Worm (Caenorhabditis elegans): Measurements from ENCODE around the gene clec-64.

The clec-64 gene

DNA sequence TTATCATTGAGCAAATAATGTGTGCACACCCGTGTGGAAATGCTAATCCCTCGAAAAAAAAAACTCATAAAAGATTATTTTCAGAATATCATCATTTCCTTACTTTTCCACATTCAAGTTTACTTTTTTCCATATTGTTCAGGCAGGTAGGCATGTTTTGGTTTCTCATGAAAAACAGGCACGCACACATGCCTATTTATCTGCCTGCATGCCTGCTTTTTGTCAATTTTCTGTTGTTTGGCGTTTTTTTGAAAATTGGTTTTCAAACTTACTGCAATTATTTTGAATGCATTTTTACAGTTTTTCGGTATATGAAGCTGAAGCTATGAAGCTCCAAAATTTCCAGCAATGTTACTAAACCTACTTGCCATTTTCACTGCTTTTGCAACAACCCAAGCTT lies at the start of gene clec-64:
Gene clec-64 (plus strand): TSS at position 301 of the 400 bp plus-strand sequence.
- TF ChIP-seq W03F9.2 (tag; optimal IDR thresholded peaks at IDR 0.05) = no peak
- TF ChIP-seq dao-5 (tag; optimal IDR thresholded peaks at IDR 0.05) = no peak
- no peak for TF ChIP-seq him-1 (tag; optimal IDR thresholded peaks at IDR 0.05)

DNA sequence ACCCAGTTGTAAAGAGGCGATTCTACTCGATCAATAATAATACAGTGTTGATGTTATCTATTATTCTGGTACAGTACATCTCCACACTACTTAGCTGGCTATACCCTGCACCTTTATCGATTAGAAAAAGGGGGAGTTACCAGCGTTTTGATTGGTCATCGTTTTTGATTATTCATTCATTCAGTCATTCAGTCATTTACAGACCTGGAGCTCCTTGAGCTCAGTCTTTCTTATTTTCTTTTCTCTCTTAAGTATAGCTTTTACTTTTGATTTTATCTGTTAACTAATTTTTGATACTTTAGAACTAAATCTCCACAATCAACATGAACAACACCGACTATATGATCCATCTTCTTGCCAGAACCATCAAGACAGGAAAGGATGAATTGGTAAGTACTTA lies 47.9 kb upstream of the clec-64 start, which contains the start of gene Y46G5A.28:
Gene Y46G5A.28 (plus strand): TSS at position 301 of the 400 bp plus-strand sequence.
- no peak for TF ChIP-seq him-1 (tag; optimal IDR thresholded peaks at IDR 0.05)
- no peak for TF ChIP-seq W03F9.2 (tag; optimal IDR thresholded peaks at IDR 0.05)
- TF ChIP-seq dao-5 (tag; optimal IDR thresholded peaks at IDR 0.05) = no peak

DNA sequence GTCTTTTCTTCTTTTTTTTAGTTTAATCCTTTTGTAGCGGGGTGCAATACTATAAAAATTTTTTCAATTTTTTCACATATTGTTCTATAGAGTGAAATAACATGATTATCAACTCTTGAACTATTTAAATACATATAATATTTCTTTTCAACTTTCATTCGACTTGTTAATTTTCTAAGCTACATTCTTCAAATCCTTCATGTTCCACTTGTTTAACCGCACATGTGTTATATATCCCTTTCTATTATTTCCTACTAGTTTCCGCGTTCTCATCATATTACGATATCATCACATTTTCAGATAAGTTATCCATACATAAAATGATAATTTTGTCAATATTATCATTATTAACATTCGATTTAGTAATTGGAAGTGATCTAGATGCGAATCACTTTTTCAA lies 42.1 kb upstream of the clec-64 start, which contains the start of gene Y46G5A.29:
Gene Y46G5A.29 (plus strand): TSS at position 301 of the 400 bp plus-strand sequence.
- TF ChIP-seq W03F9.2 (tag; optimal IDR thresholded peaks at IDR 0.05) = no peak
- TF ChIP-seq him-1 (tag; optimal IDR thresholded peaks at IDR 0.05) = no peak
- no peak for TF ChIP-seq dao-5 (tag; optimal IDR thresholded peaks at IDR 0.05)

DNA sequence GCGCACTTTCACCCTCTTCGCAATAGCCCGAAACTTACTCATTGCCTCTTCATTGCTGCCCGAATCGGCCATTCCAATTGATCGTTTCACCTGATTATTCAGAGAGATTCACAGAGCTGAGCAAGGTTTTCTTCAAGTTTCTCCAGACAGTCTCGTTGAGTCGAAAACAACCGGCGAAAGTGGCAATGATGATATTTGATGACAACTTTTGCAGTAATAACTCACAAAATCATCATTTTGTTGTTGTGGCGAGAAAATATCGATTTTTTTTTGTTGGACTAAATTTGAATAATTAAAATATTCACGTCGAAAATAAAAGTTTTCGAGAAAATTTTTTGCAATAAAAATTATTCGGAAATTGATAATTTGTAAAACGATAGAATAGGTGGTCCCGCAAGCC lies 32.4 kb upstream of the clec-64 start, which contains the start of gene snf-5:
Gene snf-5 (minus strand): TSS at position 182 of the 400 bp plus-strand sequence.
- no peak for TF ChIP-seq dao-5 (tag; optimal IDR thresholded peaks at IDR 0.05)
- no peak for TF ChIP-seq him-1 (tag; optimal IDR thresholded peaks at IDR 0.05)
- no peak for TF ChIP-seq W03F9.2 (tag; optimal IDR thresholded peaks at IDR 0.05)

DNA sequence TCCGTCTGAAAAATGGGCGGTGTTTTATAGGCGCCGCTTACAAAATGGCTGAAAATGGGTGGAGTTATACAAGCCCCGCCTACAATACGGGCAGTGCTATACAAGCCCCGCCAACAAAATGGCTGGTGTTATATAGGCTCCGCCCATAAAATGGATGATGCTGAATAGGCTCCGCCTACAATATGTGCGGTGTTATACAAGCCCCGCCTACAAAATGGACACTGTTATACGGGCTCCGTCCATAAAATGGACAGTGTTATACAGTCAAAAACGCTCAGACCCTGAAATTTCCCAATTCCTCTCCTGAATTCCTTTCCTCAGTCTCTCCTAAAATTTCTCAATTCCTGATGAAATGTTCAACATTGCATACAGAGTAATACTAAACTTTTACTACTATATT lies 32.0 kb upstream of the clec-64 start:
- TF ChIP-seq W03F9.2 (tag; optimal IDR thresholded peaks at IDR 0.05) = no peak
- no peak for TF ChIP-seq him-1 (tag; optimal IDR thresholded peaks at IDR 0.05)
- TF ChIP-seq dao-5 (tag; optimal IDR thresholded peaks at IDR 0.05) = no peak

DNA sequence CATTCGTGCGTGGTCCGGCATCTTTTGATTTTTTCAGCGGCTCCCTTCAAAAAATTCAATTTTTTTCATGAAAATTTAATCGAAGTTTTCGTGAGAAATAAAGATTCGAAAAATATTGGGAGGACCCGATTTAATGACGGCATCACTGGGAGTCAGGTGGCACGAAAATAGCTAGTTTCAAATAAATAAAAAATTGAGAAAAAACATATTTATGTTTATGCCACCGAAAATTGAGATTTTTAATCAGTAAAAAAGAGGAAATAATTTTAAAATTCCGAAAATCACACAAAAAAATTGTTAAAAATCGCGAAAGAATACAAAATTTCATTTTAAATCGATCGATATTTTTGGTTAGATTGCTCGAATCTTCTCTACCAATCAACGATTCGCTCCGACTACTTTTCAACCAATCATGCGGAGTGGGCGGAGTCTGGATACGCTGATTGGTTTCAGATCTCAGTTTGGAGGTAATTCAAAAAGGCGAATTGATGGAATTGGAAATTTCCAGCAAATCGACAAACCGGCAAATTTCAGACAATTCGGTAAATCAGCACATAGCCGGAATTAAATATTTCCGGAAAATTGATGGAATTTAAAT lies 19.9 kb upstream of the clec-64 start, which contains the start of gene gsy-1:
Gene gsy-1 (minus strand): TSS at position 51 of the 598 bp plus-strand sequence.
- no peak for TF ChIP-seq W03F9.2 (tag; optimal IDR thresholded peaks at IDR 0.05)
- TF ChIP-seq him-1 (tag; optimal IDR thresholded peaks at IDR 0.05) = no peak
- TF ChIP-seq dao-5 (tag; optimal IDR thresholded peaks at IDR 0.05) = no peak

DNA sequence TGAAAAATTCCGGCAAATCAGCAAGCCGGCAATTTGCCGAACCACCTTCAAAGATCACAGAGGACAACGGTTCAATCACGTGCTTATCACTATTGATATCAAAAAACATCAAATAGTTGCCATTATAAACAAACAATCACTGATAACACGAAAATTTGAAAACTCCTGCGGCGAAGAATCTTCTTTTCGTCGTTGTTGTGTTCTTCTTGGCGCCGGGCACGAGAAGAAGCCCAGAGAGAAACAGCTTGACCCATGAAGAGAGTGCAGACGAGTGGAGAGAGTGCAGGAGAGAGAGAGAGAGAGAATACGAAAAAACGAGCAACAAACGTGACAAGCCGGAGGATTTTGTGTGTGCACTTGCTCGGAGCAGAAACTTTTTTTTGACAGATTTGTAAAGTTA lies 19.3 kb upstream of the clec-64 start:
- TF ChIP-seq W03F9.2 (tag; optimal IDR thresholded peaks at IDR 0.05) (no peak), him-1 (tag; optimal IDR thresholded peaks at IDR 0.05) (no peak), dao-5 (tag; optimal IDR thresholded peaks at IDR 0.05) (no peak)

DNA sequence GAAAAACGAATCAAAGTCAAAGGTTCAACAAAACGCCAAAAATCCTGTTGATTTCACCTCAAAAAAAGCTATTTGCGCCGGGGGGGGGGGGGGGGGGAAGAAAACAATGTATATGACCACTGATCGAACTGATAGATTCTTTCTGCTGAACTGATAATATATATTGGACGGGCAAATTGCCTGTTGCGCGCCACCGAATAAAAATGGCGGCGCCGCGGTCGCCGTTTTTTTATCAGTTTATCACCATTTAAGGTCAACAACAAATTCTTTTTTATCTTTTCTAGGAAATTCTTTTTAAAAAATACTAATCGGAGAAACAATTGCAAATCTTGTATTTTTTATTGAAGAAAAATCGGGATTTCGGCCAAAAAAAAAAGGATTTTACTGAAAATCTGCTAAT lies 18.3 kb upstream of the clec-64 start:
- TF ChIP-seq him-1 (tag; optimal IDR thresholded peaks at IDR 0.05) (no peak), dao-5 (tag; optimal IDR thresholded peaks at IDR 0.05) (no peak), W03F9.2 (tag; optimal IDR thresholded peaks at IDR 0.05) (no peak)

DNA sequence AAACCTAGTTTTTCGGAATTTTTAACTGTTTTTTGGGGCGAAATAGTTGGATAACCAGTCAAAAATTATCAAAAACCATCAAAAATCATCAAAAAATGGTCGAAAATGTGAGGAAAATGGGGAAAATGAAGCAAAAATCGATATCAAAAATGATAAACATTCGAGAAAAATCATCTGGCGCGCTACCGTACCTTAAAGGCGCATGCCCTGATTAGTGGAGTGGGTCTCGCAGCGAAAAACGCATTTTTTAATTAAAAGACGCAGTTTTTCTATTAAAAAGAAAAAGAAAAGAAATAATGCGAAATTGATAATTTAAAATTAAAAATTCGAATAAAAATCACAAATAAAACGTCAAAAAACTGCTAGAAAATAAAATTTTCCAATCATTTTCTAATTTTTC lies 17.6 kb upstream of the clec-64 start, which contains the start of gene F35C5.1:
Gene F35C5.1 (plus strand): TSS at position 399 of the 400 bp plus-strand sequence.
- TF ChIP-seq him-1 (tag; optimal IDR thresholded peaks at IDR 0.05) (no peak), W03F9.2 (tag; optimal IDR thresholded peaks at IDR 0.05) (no peak), dao-5 (tag; optimal IDR thresholded peaks at IDR 0.05) (no peak)

DNA sequence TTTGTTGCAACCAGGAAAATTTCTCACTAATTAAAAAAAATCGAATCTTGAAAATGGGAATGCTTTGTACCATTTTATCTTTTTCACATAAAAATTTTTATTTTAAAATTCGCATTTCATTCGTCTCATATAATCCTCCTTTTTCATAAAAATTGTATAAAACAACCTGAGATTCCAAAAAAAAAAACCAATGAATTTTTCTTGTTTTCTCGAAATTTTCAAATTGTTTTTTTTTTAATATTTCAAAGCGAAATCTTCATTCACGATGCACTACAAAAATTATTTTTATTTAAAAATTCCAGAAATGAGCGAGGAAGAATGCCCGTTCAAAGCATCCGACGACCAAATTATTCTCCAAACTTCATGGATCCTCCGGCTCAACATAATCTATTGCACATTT lies 13.1 kb upstream of the clec-64 start, which contains the start of gene sra-14:
Gene sra-14 (plus strand): TSS at position 301 of the 400 bp plus-strand sequence.
- TF ChIP-seq W03F9.2 (tag; optimal IDR thresholded peaks at IDR 0.05) (no peak), dao-5 (tag; optimal IDR thresholded peaks at IDR 0.05) (no peak), him-1 (tag; optimal IDR thresholded peaks at IDR 0.05) (no peak)

DNA sequence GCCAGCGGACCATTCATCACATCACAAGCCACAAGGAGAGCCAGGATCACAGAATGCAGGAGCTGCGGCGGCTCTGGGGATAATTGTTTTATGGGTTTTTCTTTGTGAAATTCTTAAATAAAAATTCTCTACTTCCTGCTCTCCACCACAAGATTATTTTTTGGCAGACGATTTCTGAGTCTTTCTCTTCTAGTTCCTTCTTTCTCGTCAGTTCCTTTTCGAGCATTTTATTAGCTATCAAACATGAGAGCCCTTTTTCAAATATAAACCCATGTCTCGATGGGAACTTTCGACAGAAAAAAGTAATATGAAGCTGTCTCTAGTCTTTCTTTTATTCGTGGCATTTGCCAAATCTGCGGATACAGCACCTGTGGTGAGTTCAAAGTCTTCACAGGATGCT lies 9.6 kb upstream of the clec-64 start, which contains the start of gene F35C5.3:
Gene F35C5.3 (plus strand): TSS at position 301 of the 400 bp plus-strand sequence.
- TF ChIP-seq dao-5 (tag; optimal IDR thresholded peaks at IDR 0.05) (no peak), him-1 (tag; optimal IDR thresholded peaks at IDR 0.05) (no peak), W03F9.2 (tag; optimal IDR thresholded peaks at IDR 0.05) (no peak)

DNA sequence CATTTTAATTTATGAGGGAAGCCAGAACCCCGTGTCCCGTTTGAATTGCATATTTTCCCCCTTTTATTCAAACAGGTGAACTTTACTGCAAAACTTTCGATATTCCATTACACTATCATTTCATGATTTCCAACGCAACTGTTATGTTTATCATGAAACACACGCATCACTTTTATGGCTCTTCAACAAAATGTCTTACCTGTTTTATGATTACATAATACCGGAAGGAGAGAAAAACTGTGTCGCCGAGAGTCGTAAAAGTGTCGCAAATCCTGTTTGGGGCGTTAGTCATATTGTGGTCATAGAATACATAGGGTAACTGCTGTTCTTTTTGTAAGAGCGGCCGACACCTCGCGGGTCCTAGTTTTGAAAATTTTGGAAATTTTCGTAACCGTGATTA lies 5.6 kb upstream of the clec-64 start:
- TF ChIP-seq W03F9.2 (tag; optimal IDR thresholded peaks at IDR 0.05) (no peak), him-1 (tag; optimal IDR thresholded peaks at IDR 0.05) (no peak), dao-5 (tag; optimal IDR thresholded peaks at IDR 0.05) (no peak)

DNA sequence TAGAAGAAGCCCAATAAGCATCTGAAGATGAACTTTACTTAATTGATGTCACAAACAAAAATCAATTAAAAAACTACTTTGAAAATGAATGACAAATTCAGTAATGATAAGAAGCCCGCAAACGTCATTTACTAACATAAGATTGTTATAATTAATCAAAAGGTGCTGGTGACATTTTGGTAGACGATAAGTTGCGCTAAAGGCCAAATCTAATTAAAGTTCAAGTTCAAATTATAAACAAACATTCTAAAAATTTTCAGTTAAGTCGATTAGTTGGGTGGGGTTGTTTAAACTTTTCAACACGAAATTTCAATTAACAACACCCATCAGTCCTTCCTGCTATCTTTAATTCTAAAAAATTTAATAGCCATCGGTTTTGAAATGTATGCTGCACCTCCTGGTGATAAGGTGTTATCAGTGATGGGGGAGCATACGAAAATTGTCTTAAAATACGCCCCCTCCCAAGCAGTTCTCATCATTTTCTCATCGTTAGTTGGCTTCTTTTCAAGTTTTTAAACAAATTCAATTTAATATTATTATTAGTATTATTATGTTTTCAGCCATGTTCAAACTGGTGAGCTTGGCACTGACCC lies 2.9 kb upstream of the clec-64 start, which contains the start of the genes clec-62 and clec-63:
Gene clec-62 (minus strand): TSS at position 51 of the 593 bp plus-strand sequence.
Gene clec-63 (plus strand): TSS at position 561 of the 593 bp plus-strand sequence.
- TF ChIP-seq W03F9.2 (tag; optimal IDR thresholded peaks at IDR 0.05) = no peak
- no peak for TF ChIP-seq dao-5 (tag; optimal IDR thresholded peaks at IDR 0.05)
- TF ChIP-seq him-1 (tag; optimal IDR thresholded peaks at IDR 0.05) = no peak

DNA sequence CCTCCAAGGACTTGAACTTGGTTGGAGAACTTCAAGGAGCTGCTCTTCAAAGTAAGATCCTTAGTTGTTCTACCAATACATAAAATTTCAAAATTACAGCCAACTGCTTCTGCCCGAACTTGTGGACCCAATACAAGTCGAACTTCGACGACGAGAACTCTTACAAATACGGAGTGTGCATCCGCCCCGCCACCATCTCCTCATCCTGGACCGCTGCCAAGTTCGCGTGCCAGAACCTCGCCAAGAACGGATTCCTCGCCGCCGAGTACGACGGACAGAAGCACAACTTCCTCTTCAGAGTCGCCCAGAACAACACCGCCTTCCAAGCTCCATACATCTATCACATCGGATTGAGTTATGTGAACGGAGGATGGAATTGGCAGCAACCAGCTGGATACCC lies 1.4 kb upstream of the clec-64 start:
- TF ChIP-seq dao-5 (tag; optimal IDR thresholded peaks at IDR 0.05) = no peak
- TF ChIP-seq him-1 (tag; optimal IDR thresholded peaks at IDR 0.05) = no peak
- TF ChIP-seq W03F9.2 (tag; optimal IDR thresholded peaks at IDR 0.05) = no peak
